Fruit fly (Drosophila melanogaster): ENCODE results near the gene Mtp.

DNA sequence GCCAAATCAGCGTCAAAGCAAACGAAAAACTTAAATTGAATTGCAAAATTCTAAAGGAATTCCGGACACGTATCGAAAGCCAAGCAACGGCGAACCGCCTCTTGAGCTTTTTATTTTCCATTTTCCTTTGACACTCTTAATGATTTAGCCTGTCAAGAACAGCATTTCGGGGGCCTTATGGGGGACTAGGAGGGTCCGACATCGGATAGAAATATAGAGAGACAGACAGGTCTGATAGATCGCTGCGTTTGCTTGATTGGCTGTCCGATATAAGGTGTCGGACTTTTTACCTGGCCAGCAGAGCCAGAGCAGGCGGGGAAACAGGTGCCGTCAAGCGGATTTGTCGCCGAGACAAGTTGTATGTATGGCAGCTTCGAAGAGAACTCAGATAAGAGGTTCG is 18.3 kb downstream of the Mtp start:
- TF ChIP-seq CG32121 (GFP tag; IDR thresholded peaks at IDR 0.05) = no peak
- TF ChIP-seq CG9948 (tag; optimal IDR thresholded peaks at IDR 0.05) = no peak
- no peak for TF ChIP-seq CG10348 (GFP tag; IDR thresholded peaks at IDR 0.05)
- no peak for TF ChIP-seq CG14655 (GFP tag; optimal IDR thresholded peaks at IDR 0.05)
- TF ChIP-seq CG15710 (tag; optimal IDR thresholded peaks at IDR 0.05) = no peak
- TF ChIP-seq CG4496 (GFP tag; IDR thresholded peaks at IDR 0.05) = no peak
- no peak for TF ChIP-seq Pif1A (GFP tag; optimal IDR thresholded peaks at IDR 0.05)
- TF ChIP-seq Pif1B (GFP tag; optimal IDR thresholded peaks at IDR 0.05) = no peak
- no peak for TF ChIP-seq CG34367 (tag; optimal IDR thresholded peaks at IDR 0.05)
- TF ChIP-seq gl (tag; optimal IDR thresholded peaks at IDR 0.05) = no peak
- no peak for TF ChIP-seq Ets98B (GFP tag; IDR thresholded peaks at IDR 0.05)
